Fruit fly (Drosophila melanogaster) whole organism, embryonic: ENCODE data around the gene Bem46.

Experiments used
- CG10959 ChIP-seq: fragments of 200-800 bp; sonication (Bioruptor generic); IDR thresholded peaks from 2 replicates; pipeline ENCODE4 v1.3.6; 2022; ENCODE audit warnings: missing biosample characterization, missing genetic modification characterization
- CG11093 ChIP-seq: fragments of 200-800 bp; sonication (Bioruptor generic); IDR thresholded peaks from 3 replicates; pipeline ENCODE4 v1.3.6; 2022; ENCODE audit warnings: missing biosample characterization, missing genetic modification characterization
- CG12155 ChIP-seq: fragments of 200-800 bp; sonication (Bioruptor generic); optimal IDR thresholded peaks from 3 replicates; lab custom pipeline; 2016; ENCODE audit warnings: missing biosample characterization, missing genetic modification characterization
- CG12299 ChIP-seq: fragments of 200-800 bp; sonication (Bioruptor generic); optimal IDR thresholded peaks from 2 replicates; lab custom pipeline; 2018; ENCODE audit warnings: missing biosample characterization, mild to moderate bottlenecking, missing genetic modification characterization
- CG12769 ChIP-seq: fragments of 200-800 bp; sonication (Bioruptor generic); optimal IDR thresholded peaks from 2 replicates; lab custom pipeline; 2019; ENCODE audit warnings: missing biosample characterization, mild to moderate bottlenecking, missing genetic modification characterization, moderate library complexity
- CG13424 ChIP-seq: fragments of 200-800 bp; sonication (Bioruptor generic); optimal IDR thresholded peaks from 2 replicates; lab custom pipeline; 2019; ENCODE audit warnings: missing biosample characterization, mild to moderate bottlenecking, missing genetic modification characterization, moderate library complexity
- CG17568 ChIP-seq: fragments of 200-800 bp; sonication (Bioruptor generic); optimal IDR thresholded peaks from 2 replicates; lab custom pipeline; 2018; ENCODE audit warnings: missing biosample characterization, mild to moderate bottlenecking, missing genetic modification characterization, moderate library complexity
- CG17612 ChIP-seq: fragments of 200-800 bp; sonication (Bioruptor generic); IDR thresholded peaks from 2 replicates; pipeline ENCODE4 v1.3.6; 2022; ENCODE audit warnings: missing biosample characterization, missing genetic modification characterization
- CG2202 ChIP-seq: fragments of 200-800 bp; sonication (Bioruptor generic); optimal IDR thresholded peaks from 2 replicates; lab custom pipeline; 2018; ENCODE audit warnings: missing biosample characterization, mild to moderate bottlenecking, missing genetic modification characterization
- CG31365 ChIP-seq: fragments of 200-800 bp; sonication (Bioruptor generic); optimal IDR thresholded peaks from 2 replicates; lab custom pipeline; 2018; ENCODE audit warnings: missing biosample characterization, mild to moderate bottlenecking, missing genetic modification characterization
- CG3995 ChIP-seq: fragments of 200-800 bp; sonication (Bioruptor generic); optimal IDR thresholded peaks from 3 replicates; lab custom pipeline; 2016; ENCODE audit warnings: missing biosample characterization, missing genetic modification characterization
- CG9817 ChIP-seq: fragments of 200-800 bp; sonication (Bioruptor generic); optimal IDR thresholded peaks from 2 replicates; lab custom pipeline; 2018; ENCODE audit warnings: missing biosample characterization, mild to moderate bottlenecking, missing genetic modification characterization, moderate library complexity
- CTCF ChIP-seq: fragments of 200-800 bp; sonication (Bioruptor generic); optimal IDR thresholded peaks from 2 replicates; lab custom pipeline; 2017; ENCODE audit warnings: missing biosample characterization, mild to moderate bottlenecking, missing genetic modification characterization, moderate library complexity
- CoRest ChIP-seq: fragments of 200-800 bp; sonication (Bioruptor generic); optimal IDR thresholded peaks from 3 replicates; lab custom pipeline; 2018; ENCODE audit warnings: missing biosample characterization, mild to moderate bottlenecking, missing genetic modification characterization, moderate library complexity
- Deaf1 ChIP-seq: fragments of 200-800 bp; optimal IDR thresholded peaks from 3 replicates; lab custom pipeline; 2019; ENCODE audit warnings: missing biosample characterization, mild to moderate bottlenecking, missing genetic modification characterization, moderate library complexity
- Doc3 ChIP-seq: fragments of 200-800 bp; sonication (Bioruptor generic); IDR thresholded peaks from 3 replicates; pipeline ENCODE4 v1.3.6; 2022; ENCODE audit warnings: missing biosample characterization, missing genetic modification characterization; ENCODE audit not compliant: partially characterized antibody
- Kr ChIP-seq: fragments of 200-800 bp; sonication (Bioruptor generic); optimal IDR thresholded peaks from 2 replicates; lab custom pipeline; 2017; ENCODE audit warnings: missing biosample characterization, mild to moderate bottlenecking, missing genetic modification characterization
- Med ChIP-seq: fragments of 200-800 bp; sonication (Bioruptor generic); peaks from one replicate; lab custom pipeline; 2016; ENCODE audit warnings: missing biosample characterization, missing genetic modification characterization, mild to moderate bottlenecking, inconsistent platforms, moderate library complexity
- Myb ChIP-seq: fragments of 200-800 bp; sonication (Bioruptor generic); optimal IDR thresholded peaks from 2 replicates; lab custom pipeline; 2016; ENCODE audit warnings: missing biosample characterization, missing genetic modification characterization
- Poxn ChIP-seq: fragments of 200-800 bp; sonication (Bioruptor generic); IDR thresholded peaks from 2 replicates; pipeline ENCODE4 v1.3.6; 2022; ENCODE audit warnings: missing biosample characterization, missing genetic modification characterization
- Six4 ChIP-seq: fragments of 200-800 bp; sonication (Bioruptor generic); optimal IDR thresholded peaks from 2 replicates; lab custom pipeline; 2016; ENCODE audit warnings: missing biosample characterization, missing genetic modification characterization
- Spps ChIP-seq: fragments of 200-800 bp; sonication (Bioruptor generic); optimal IDR thresholded peaks from 2 replicates; lab custom pipeline; 2018; ENCODE audit warnings: missing biosample characterization, mild to moderate bottlenecking, missing genetic modification characterization
- Trl ChIP-seq, 3 experiments: fragments of >200 bp in 2 of 3; fragments of 200-800 bp in 1 of 3; sonication (Bioruptor generic) in 1 of 3; optimal IDR thresholded peaks; 2 replicates in 1 of 3; 3 replicates in 2 of 3; lab custom pipeline; 2016 to 2017; ENCODE audit warnings: missing biosample characterization in 1 of 3, missing genetic modification characterization in 1 of 3
- al ChIP-seq: fragments of 200-800 bp; sonication (Bioruptor generic); IDR thresholded peaks from 2 replicates; pipeline ENCODE4 v1.3.6; 2022; ENCODE audit warnings: missing biosample characterization, missing genetic modification characterization
- bbx ChIP-seq: fragments of 200-800 bp; sonication (Bioruptor generic); IDR thresholded peaks from 2 replicates; pipeline ENCODE4 v1.3.6; 2022; ENCODE audit warnings: missing biosample characterization, missing genetic modification characterization; ENCODE audit not compliant: partially characterized antibody
- bcd ChIP-seq: fragments of 200-800 bp; sonication (Bioruptor generic); optimal IDR thresholded peaks from 2 replicates; lab custom pipeline; 2017; ENCODE audit warnings: missing biosample characterization, mild to moderate bottlenecking, missing genetic modification characterization
- chinmo ChIP-seq: fragments of 200-800 bp; sonication (Bioruptor generic); IDR thresholded peaks from 4 replicates; pipeline ENCODE4 v1.3.6; 2022; ENCODE audit warnings: missing biosample characterization, missing genetic modification characterization; ENCODE audit not compliant: partially characterized antibody
- esg ChIP-seq: fragments of 200-800 bp; sonication (Bioruptor generic); conservative IDR thresholded peaks from 2 replicates; pipeline ENCODE4 v1.3.6; 2022; ENCODE audit warnings: missing biosample characterization, missing genetic modification characterization
- fd102C ChIP-seq: fragments of 200-800 bp; sonication (Bioruptor generic); optimal IDR thresholded peaks from 2 replicates; lab custom pipeline; 2018; ENCODE audit warnings: missing biosample characterization, mild to moderate bottlenecking, missing genetic modification characterization, moderate library complexity
- gcm ChIP-seq: fragments of 200-800 bp; sonication (Bioruptor generic); optimal IDR thresholded peaks from 2 replicates; lab custom pipeline; 2019; ENCODE audit warnings: missing biosample characterization, mild to moderate bottlenecking, missing genetic modification characterization, moderate library complexity
- gfzf ChIP-seq: fragments of 200-800 bp; sonication (Bioruptor generic); optimal IDR thresholded peaks from 2 replicates; lab custom pipeline; 2016; ENCODE audit warnings: missing biosample characterization, mild to moderate bottlenecking, missing genetic modification characterization, moderate library complexity
- jumu ChIP-seq: fragments of 200-800 bp; sonication (Bioruptor generic); optimal IDR thresholded peaks from 3 replicates; lab custom pipeline; 2016; ENCODE audit warnings: missing biosample characterization, missing genetic modification characterization
- ken ChIP-seq: fragments of 200-800 bp; sonication (Bioruptor generic); IDR thresholded peaks from 3 replicates; pipeline ENCODE4 v1.3.6; 2022; ENCODE audit warnings: missing biosample characterization, missing genetic modification characterization
- lola ChIP-seq, 3 experiments: fragments of >200 bp in 2 of 3; fragments of 200-800 bp in 1 of 3; sonication (Bioruptor generic) in 1 of 3; optimal IDR thresholded peaks; 2 replicates each; lab custom pipeline; 2017 to 2019; ENCODE audit warnings: missing biosample characterization in 3 of 3, missing genetic modification characterization in 3 of 3, mild to moderate bottlenecking in 1 of 3, moderate library complexity in 1 of 3
- tgo ChIP-seq: fragments of 200-800 bp; sonication (Bioruptor generic); IDR thresholded peaks from 3 replicates; pipeline ENCODE4 v1.3.6; 2022; ENCODE audit warnings: missing biosample characterization, missing genetic modification characterization
- twi ChIP-seq: fragments of 200-800 bp; optimal IDR thresholded peaks from 2 replicates; lab custom pipeline; 2019; ENCODE audit warnings: missing biosample characterization, mild to moderate bottlenecking, missing genetic modification characterization, moderate library complexity
- vnd ChIP-seq: fragments of 200-800 bp; sonication (Bioruptor generic); IDR thresholded peaks from 3 replicates; pipeline ENCODE4 v1.3.6; 2022; ENCODE audit warnings: missing biosample characterization, missing genetic modification characterization; ENCODE audit not compliant: partially characterized antibody
- wor ChIP-seq: fragments of 200-800 bp; sonication (Bioruptor generic); IDR thresholded peaks from 2 replicates; pipeline ENCODE4 v1.3.6; 2022; ENCODE audit warnings: missing biosample characterization, missing genetic modification characterization
- zen2 ChIP-seq: fragments of 200-800 bp; sonication (Bioruptor generic); IDR thresholded peaks from 3 replicates; pipeline ENCODE4 v1.3.6; 2022; ENCODE audit warnings: missing biosample characterization, missing genetic modification characterization; ENCODE audit not compliant: partially characterized antibody

Gene Bem46

DNA sequence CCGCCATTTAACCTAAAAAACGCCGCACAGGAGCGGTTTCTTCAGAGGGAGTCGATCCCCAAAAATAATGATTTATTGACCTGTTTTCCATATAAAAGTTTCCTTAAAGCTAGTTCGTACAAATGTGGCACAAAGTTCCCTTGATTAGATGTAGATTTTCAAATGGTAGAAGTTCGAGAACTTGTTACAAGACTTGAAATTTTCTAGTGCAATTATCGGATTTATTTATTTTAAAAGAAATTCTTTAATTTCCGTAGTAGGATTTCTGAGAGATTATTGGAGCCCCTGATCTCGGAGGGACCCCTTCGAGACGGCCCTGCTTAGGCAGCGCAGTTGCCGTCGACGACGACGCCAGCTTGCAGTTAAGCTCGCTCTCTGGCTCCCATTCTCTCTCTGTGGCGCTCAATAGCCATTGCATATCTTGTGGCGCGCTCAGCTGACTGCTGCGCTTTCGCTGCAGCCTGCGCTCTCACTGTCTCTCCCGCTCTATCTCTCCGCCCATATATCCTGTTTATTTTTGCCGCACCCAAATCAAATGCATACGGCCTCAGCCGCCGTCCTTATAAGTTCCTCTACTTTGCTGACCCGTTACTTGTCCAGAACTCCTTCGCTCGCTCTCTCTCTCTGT, 30.3 kb upstream of the Bem46 start (continued):
- TF ChIP-seq CG11093 (GFP tag; lab: Robert Waterston, UW) (0 out of 3 replicates have a peak, but pooled peaks have one; percentile 19), CG31365 (no peak), CG12155 (no peak), tgo (GFP tag; lab: Robert Waterston, UW) (0 out of 3 replicates have a peak, but pooled peaks have one; percentile 36), bcd (GFP tag; lab: Kevin White, UChicago) (peak; percentile 45), esg (GFP tag; lab: Robert Waterston, UW) (peak; percentile 47), Six4 (peak; percentile 9), Spps (peak; percentile 27), lola (GFP tag; optimal IDR thresholded peaks at IDR 0.05; lab: Kevin White, UChicago) (peak in 1 of 3 experiments; percentile 61), twi (tag; lab: Kevin White, UChicago) (no peak), CG13424 (tag; lab: Kevin White, UChicago) (peak; percentile 50), CG9817 (peak; percentile 12), CoRest (peak; percentile 63), al (0 out of 2 replicates have a peak, but pooled peaks have one; percentile 7), wor (peak; percentile 45; the same call in 1 of the 2 replicates), CG12299 (tag; lab: Kevin White, UChicago) (no peak), CG17612 (GFP tag; lab: Robert Waterston, UW) (no peak)
- TF ChIP-seq, all 482 proteins: peak for 140

DNA sequence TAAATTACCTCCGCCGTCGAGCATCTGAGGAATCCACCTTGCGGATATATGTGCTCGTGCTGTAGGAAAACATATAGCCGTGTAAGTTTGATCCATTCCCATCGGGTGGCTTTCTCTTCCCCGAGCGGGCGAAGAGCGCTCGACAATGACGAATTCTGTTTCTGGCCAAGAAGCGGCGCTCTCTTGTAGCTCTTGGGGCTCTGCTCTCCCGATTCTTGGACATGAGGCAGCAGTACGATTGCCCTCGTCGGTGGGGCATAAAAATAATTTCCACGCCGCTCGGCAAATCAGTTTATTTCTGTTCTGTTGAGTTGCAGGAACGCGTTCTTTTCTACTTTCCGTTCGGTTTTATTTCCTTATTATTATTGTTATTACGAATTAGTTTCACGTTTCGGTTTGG, 29.1 kb upstream of the Bem46 start:
- TF ChIP-seq chinmo (GFP tag; lab: Robert Waterston, UW) (0 out of 4 replicates have a peak, but pooled peaks have one; percentile 40), Trl (optimal IDR thresholded peaks at IDR 0.05; lab: Kevin White, UChicago) (peak; percentile 51 to 54), Trl (GFP tag; optimal IDR thresholded peaks at IDR 0.05; lab: Kevin White, UChicago) (no peak), gcm (GFP tag; lab: Kevin White, UChicago) (no peak), Poxn (GFP tag; lab: Robert Waterston, UW) (no peak), esg (GFP tag; lab: Robert Waterston, UW) (no peak), jumu (GFP tag; lab: Kevin White, UChicago) (no peak), CG2202 (tag; lab: Kevin White, UChicago) (no peak), bbx (GFP tag; lab: Robert Waterston, UW) (no peak), CG10959 (GFP tag; lab: Robert Waterston, UW) (no peak), CTCF (GFP tag; lab: Kevin White, UChicago) (no peak), CG3995 (no peak), Myb (no peak), fd102C (GFP tag; lab: Kevin White, UChicago) (no peak), CG17568 (GFP tag; lab: Kevin White, UChicago) (no peak), Med (GFP tag; lab: Kevin White, UChicago) (peak; percentile 58), Deaf1 (tag; lab: Kevin White, UChicago) (peak; percentile 82), vnd (GFP tag; lab: Robert Waterston, UW) (no peak), Six4 (no peak), Doc3 (GFP tag; lab: Robert Waterston, UW) (0 out of 3 replicates have a peak, but pooled peaks have one; percentile 23), CG12769 (tag; lab: Kevin White, UChicago) (peak; percentile 76), ken (GFP tag; lab: Robert Waterston, UW) (no peak), Kr (GFP tag; lab: Kevin White, UChicago) (no peak), gfzf (no peak), zen2 (GFP tag; lab: Robert Waterston, UW) (0 out of 3 replicates have a peak, but pooled peaks have one; percentile 19)
